Worm (Caenorhabditis elegans) whole organism, young adult: ENCODE data around the gene Y71H2AM.6.

ENCODE experiments used
- B0336.3 ChIP-seq: fragments of 200-800 bp; sonication (Bioruptor generic); IDR thresholded peaks from 2 replicates; pipeline ENCODE4 v1.3.6; 2022; ENCODE audit warnings: missing genetic modification characterization, missing compliant biosample characterization
- D2030.7 ChIP-seq: fragments of 200-800 bp; sonication (Bioruptor generic); IDR thresholded peaks from 2 replicates; pipeline ENCODE4 v1.3.6; 2022; ENCODE audit warnings: missing genetic modification reagents, missing genetic modification characterization, missing compliant biosample characterization
- F33H1.4 ChIP-seq: fragments of 200-800 bp; sonication (Bioruptor generic); IDR thresholded peaks from 2 replicates; pipeline ENCODE4 v1.3.6; 2022; ENCODE audit warnings: missing genetic modification reagents, missing genetic modification characterization, missing compliant biosample characterization
- F39B2.1 ChIP-seq: fragments of 200-800 bp; sonication (Bioruptor generic); IDR thresholded peaks from 2 replicates; pipeline ENCODE4 v1.3.6; 2022; ENCODE audit warnings: missing genetic modification reagents, missing genetic modification characterization, missing compliant biosample characterization
- F52B5.7 ChIP-seq: sonication (generic microtip); optimal IDR thresholded peaks from 2 replicates; lab custom pipeline; 2016; ENCODE audit warnings: mild to moderate bottlenecking, missing genetic modification characterization, missing compliant biosample characterization
- K11D2.4 ChIP-seq: fragments of 200-800 bp; sonication (Bioruptor generic); IDR thresholded peaks from 2 replicates; pipeline ENCODE4 v1.3.6; 2022; ENCODE audit warnings: missing genetic modification reagents, missing genetic modification characterization, missing compliant biosample characterization
- K12H6.12 ChIP-seq: fragments of 200-800 bp; sonication (Bioruptor generic); optimal IDR thresholded peaks from 2 replicates; lab custom pipeline; 2018; ENCODE audit warnings: mild to moderate bottlenecking, missing genetic modification characterization, missing compliant biosample characterization
- T26A5.8 ChIP-seq: sonication (generic microtip); optimal IDR thresholded peaks from 2 replicates; lab custom pipeline; 2016; ENCODE audit warnings: missing genetic modification characterization, missing compliant biosample characterization
- Y67H2A.10 ChIP-seq: fragments of 200-800 bp; sonication (Bioruptor generic); conservative IDR thresholded peaks from 2 replicates; pipeline ENCODE4 v1.3.6; 2022; ENCODE audit warnings: missing genetic modification reagents, missing genetic modification characterization, missing compliant biosample characterization
- Y95B8A.8 ChIP-seq: fragments of 200-800 bp; sonication (Bioruptor generic); IDR thresholded peaks from 2 replicates; pipeline ENCODE4 v1.3.6; 2022; ENCODE audit warnings: missing genetic modification reagents, missing genetic modification characterization, missing compliant biosample characterization
- ama-1 ChIP-seq, 3 experiments: fragments of 150-350 bp in 1 of 3; sonication (generic microtip) in 2 of 3; optimal IDR thresholded peaks; 2 replicates each; lab custom pipeline; 2014 to 2018; ENCODE audit warnings: missing biosample characterization in 2 of 3, missing genetic modification characterization in 2 of 3, missing genetic modification reagents in 2 of 3
- athp-1 ChIP-seq: sonication (generic microtip); optimal IDR thresholded peaks from 2 replicates; lab custom pipeline; 2017; ENCODE audit warnings: mild to moderate bottlenecking, missing genetic modification characterization, missing compliant biosample characterization
- attf-5 ChIP-seq: fragments of 200-800 bp; sonication (Bioruptor generic); optimal IDR thresholded peaks from 2 replicates; lab custom pipeline; 2018; ENCODE audit warnings: mild to moderate bottlenecking, missing genetic modification characterization, missing compliant biosample characterization
- cebp-1 ChIP-seq, 2 experiments: fragments of 200-800 bp in 1 of 2; sonication (Bioruptor generic) in 1 of 2; sonication (generic microtip) in 1 of 2; IDR thresholded peaks in 1 of 2; optimal IDR thresholded peaks in 1 of 2; 2 replicates each; pipeline versions ENCODE4 v1.3.6 to Lab custom; 2017 to 2022; ENCODE audit warnings: missing compliant biosample characterization in 2 of 2, missing genetic modification characterization in 2 of 2, mild to moderate bottlenecking in 1 of 2, missing genetic modification reagents in 1 of 2, moderate library complexity in 1 of 2
- dox-1 ChIP-seq: fragments of 200-800 bp; sonication (Bioruptor generic); IDR thresholded peaks from 2 replicates; pipeline ENCODE4 v1.3.6; 2022; ENCODE audit warnings: missing genetic modification reagents, missing genetic modification characterization, missing compliant biosample characterization
- ets-4 ChIP-seq: fragments of 200-800 bp; sonication (Bioruptor generic); optimal IDR thresholded peaks from 2 replicates; lab custom pipeline; 2018; ENCODE audit warnings: mild to moderate bottlenecking, missing genetic modification characterization, missing compliant biosample characterization
- him-1 ChIP-seq: sonication (generic microtip); optimal IDR thresholded peaks from 2 replicates; lab custom pipeline; 2016; ENCODE audit warnings: missing genotype, missing genetic modification reagents, missing genetic modification characterization, missing compliant biosample characterization
- let-607 ChIP-seq, 2 experiments: fragments of 200-800 bp in 1 of 2; sonication (Bioruptor generic) in 1 of 2; sonication (generic microtip) in 1 of 2; optimal IDR thresholded peaks; 2 replicates each; lab custom pipeline; 2016 to 2018; ENCODE audit warnings: mild to moderate bottlenecking in 2 of 2, missing compliant biosample characterization in 2 of 2, missing genetic modification characterization in 2 of 2, moderate library complexity in 2 of 2, missing genotype in 1 of 2
- lin-35 ChIP-seq, 3 experiments: fragments of 150-350 bp in 2 of 3; sonication (generic microtip) in 1 of 3; optimal IDR thresholded peaks; 2 replicates each; lab custom pipeline; 2014 to 2018; ENCODE audit warnings: missing biosample characterization in 3 of 3, missing genetic modification characterization in 3 of 3, missing genetic modification reagents in 3 of 3
- lin-54 ChIP-seq: fragments of 200-800 bp; sonication (Bioruptor generic); optimal IDR thresholded peaks from 2 replicates; lab custom pipeline; 2018; ENCODE audit warnings: mild to moderate bottlenecking, missing genetic modification characterization, missing compliant biosample characterization
- lir-1 ChIP-seq: fragments of 200-800 bp; sonication (Bioruptor generic); conservative IDR thresholded peaks from 2 replicates; pipeline ENCODE4 v1.3.6; 2022; ENCODE audit warnings: missing genetic modification reagents, missing genetic modification characterization, missing compliant biosample characterization
- lsl-1 ChIP-seq: fragments of 200-800 bp; sonication (Bioruptor generic); optimal IDR thresholded peaks from 2 replicates; lab custom pipeline; 2018; ENCODE audit warnings: mild to moderate bottlenecking, missing genetic modification characterization, moderate library complexity, missing compliant biosample characterization
- lsy-27 ChIP-seq: sonication (generic microtip); optimal IDR thresholded peaks from 2 replicates; lab custom pipeline; 2017; ENCODE audit warnings: missing genetic modification characterization, mild to moderate bottlenecking, missing compliant biosample characterization, antibody characterized with exemption, missing genotype, borderline replicate concordance; ENCODE audit not compliant: insufficient read depth
- madf-6 ChIP-seq: fragments of 200-800 bp; sonication (Bioruptor generic); IDR thresholded peaks from 2 replicates; pipeline ENCODE4 v1.3.6; 2022; ENCODE audit warnings: missing genetic modification reagents, missing genetic modification characterization, missing compliant biosample characterization
- mcd-1 ChIP-seq: fragments of 200-800 bp; sonication (Bioruptor generic); IDR thresholded peaks from 2 replicates; pipeline ENCODE4 v1.3.6; 2022; ENCODE audit warnings: missing genetic modification reagents, missing genetic modification characterization, missing compliant biosample characterization
- nfyb-1 ChIP-seq: fragments of 200-800 bp; sonication (Bioruptor generic); IDR thresholded peaks from 2 replicates; pipeline ENCODE4 v1.3.6; 2022; ENCODE audit warnings: missing genetic modification reagents, missing genetic modification characterization, missing compliant biosample characterization
- nhr-179 ChIP-seq: sonication (generic microtip); optimal IDR thresholded peaks from 2 replicates; lab custom pipeline; 2016; ENCODE audit warnings: mild to moderate bottlenecking, missing genetic modification characterization, missing compliant biosample characterization
- nhr-80 ChIP-seq: sonication (generic microtip); optimal IDR thresholded peaks from 2 replicates; lab custom pipeline; 2016; ENCODE audit warnings: missing genetic modification characterization, missing compliant biosample characterization
- nhr-90 ChIP-seq: sonication (generic microtip); optimal IDR thresholded peaks from 2 replicates; lab custom pipeline; 2016; ENCODE audit warnings: missing genotype, mild to moderate bottlenecking, missing genetic modification characterization, missing compliant biosample characterization
- pha-4 ChIP-seq: fragments of 150-350 bp; sonication (generic microtip); optimal IDR thresholded peaks from 2 replicates; lab custom pipeline; 2014; ENCODE audit warnings: missing biosample characterization, missing genetic modification reagents, missing genetic modification characterization
- repo-1 ChIP-seq: sonication (generic microtip); optimal IDR thresholded peaks from 2 replicates; lab custom pipeline; 2017; ENCODE audit warnings: mild to moderate bottlenecking, missing genetic modification characterization, missing compliant biosample characterization
- snpc-1.1 ChIP-seq: sonication (generic microtip); optimal IDR thresholded peaks from 2 replicates; lab custom pipeline; 2017; ENCODE audit warnings: missing genetic modification characterization, mild to moderate bottlenecking, missing compliant biosample characterization, antibody characterized with exemption, moderate library complexity, missing genotype, missing genetic modification reagents; ENCODE audit not compliant: insufficient read depth
- tbp1 ChIP-seq: fragments of 200-800 bp; sonication (Bioruptor generic); optimal IDR thresholded peaks from 2 replicates; lab custom pipeline; 2018; ENCODE audit warnings: mild to moderate bottlenecking, missing genetic modification characterization, missing compliant biosample characterization
- tlf-1 ChIP-seq: fragments of 200-800 bp; sonication (Bioruptor generic); optimal IDR thresholded peaks from 2 replicates; lab custom pipeline; 2018; ENCODE audit warnings: mild to moderate bottlenecking, missing genetic modification characterization, missing compliant biosample characterization
- unc-130 ChIP-seq: sonication (generic microtip); optimal IDR thresholded peaks from 2 replicates; lab custom pipeline; 2016; ENCODE audit warnings: missing genetic modification reagents, missing genetic modification characterization, missing compliant biosample characterization

Gene Y71H2AM.6

ce11 chrIII:2780793-2781192, at the start of gene Y71H2AM.6:
Y71H2AM.6 (plus strand) TSS chrIII:2781056.
- TF ChIP-seq Y67H2A.10 (no peak), F39B2.1 (no peak), F52B5.7 (tag; lab: Kevin White, UChicago) (no peak), Y95B8A.8 (no peak), lin-54 (GFP tag; lab: Kevin White, UChicago) (peak; percentile 65), tbp1 (no peak), madf-6 (GFP tag; lab: Robert Waterston, UW) (peak; percentile 57; the same call in 1 of the 2 replicates), unc-130 (GFP tag; lab: Kevin White, UChicago) (no peak), snpc-1.1 (tag; lab: Kevin White, UChicago) (peak; percentile 6), F33H1.4 (GFP tag; lab: Robert Waterston, UW) (peak; percentile 48), attf-5 (GFP tag; lab: Kevin White, UChicago) (peak; percentile 31), ama-1 (optimal IDR thresholded peaks at IDR 0.05; lab: Kevin White, UChicago) (no peak), ama-1 (GFP tag; optimal IDR thresholded peaks at IDR 0.05; lab: Kevin White, UChicago) (no peak), dox-1 (GFP tag; lab: Robert Waterston, UW) (no peak), mcd-1 (peak; percentile 38; the same call in 1 of the 2 replicates), K11D2.4 (GFP tag; lab: Robert Waterston, UW) (no peak), repo-1 (tag; lab: Kevin White, UChicago) (no peak), K12H6.12 (no peak), lsl-1 (GFP tag; lab: Kevin White, UChicago) (peak; percentile 84), lin-35 (GFP tag; optimal IDR thresholded peaks at IDR 0.05; lab: Kevin White, UChicago) (peak in 1 of 3 experiments; percentile 3), nhr-179 (tag; lab: Kevin White, UChicago) (no peak), lir-1 (no peak), let-607 (tag; optimal IDR thresholded peaks at IDR 0.05; lab: Kevin White, UChicago) (no peak)

- TF ChIP-seq let-607 (tag; optimal IDR thresholded peaks at IDR 0.05; lab: Kevin White, UChicago), result peak in 1 of 2 experiments; percentile 44
- 0 out of 2 replicates have a peak, but pooled peaks have one; percentile 38 for TF ChIP-seq B0336.3
- TF ChIP-seq cebp-1 (GFP tag; IDR thresholded peaks at IDR 0.05; lab: Robert Waterston, UW), result no peak
- TF ChIP-seq cebp-1 (tag; optimal IDR thresholded peaks at IDR 0.05; lab: Kevin White, UChicago), result peak; percentile 38
- peak; percentile 43 for TF ChIP-seq ets-4 (GFP tag; lab: Kevin White, UChicago)
- peak; percentile 20 for TF ChIP-seq nhr-90 (tag; lab: Kevin White, UChicago)
- TF ChIP-seq attf-5 (GFP tag; lab: Kevin White, UChicago), result peak; percentile 59
- no peak for TF ChIP-seq him-1 (tag; lab: Kevin White, UChicago)
- peak; percentile 88 for TF ChIP-seq nhr-80 (tag; lab: Kevin White, UChicago)
- TF ChIP-seq dox-1 (GFP tag; lab: Robert Waterston, UW), result peak; percentile 39
- TF ChIP-seq T26A5.8, result no peak
- TF ChIP-seq, all 124 proteins: peak for 8
Observed at ce11 chrIII:2733606-2734183, 47.2 kb upstream of the Y71H2AM.6 start, which contains the start of gene Y71H2AM.12. Y71H2AM.12 (minus strand) TSS chrIII:2734091.

ce11 chrIII:2739469-2739868, 41.4 kb upstream of the Y71H2AM.6 start, which contains the start of gene cest-25:
cest-25 (minus strand) TSS chrIII:2739531.
- TF ChIP-seq attf-5 (GFP tag; lab: Kevin White, UChicago) (peak; percentile 33), nhr-80 (tag; lab: Kevin White, UChicago) (peak; percentile 88), cebp-1 (GFP tag; IDR thresholded peaks at IDR 0.05; lab: Robert Waterston, UW) (no peak), cebp-1 (tag; optimal IDR thresholded peaks at IDR 0.05; lab: Kevin White, UChicago) (peak; percentile 57), nfyb-1 (GFP tag; lab: Robert Waterston, UW) (no peak), D2030.7 (GFP tag; lab: Robert Waterston, UW) (no peak), ets-4 (GFP tag; lab: Kevin White, UChicago) (peak; percentile 50), snpc-1.1 (tag; lab: Kevin White, UChicago) (no peak), F52B5.7 (tag; lab: Kevin White, UChicago) (no peak), pha-4 (peak; percentile 73), lsy-27 (tag; lab: Kevin White, UChicago) (no peak), athp-1 (tag; lab: Kevin White, UChicago) (no peak), tlf-1 (GFP tag; lab: Kevin White, UChicago) (no peak)
- TF ChIP-seq, all 124 proteins: peak for 5
